Fruit fly (Drosophila melanogaster) whole organism, embryonic: ENCODE measurements around the gene CG33181.

ENCODE experiments used
- BEAF-32 ChIP-seq: fragments of 200-800 bp; sonication (Bioruptor generic); optimal IDR thresholded peaks from 3 replicates; lab custom pipeline; 2017; ENCODE audit warnings: missing biosample characterization, missing genetic modification characterization, mild to moderate bottlenecking, moderate library complexity, missing genetic modification reagents
- BtbVII ChIP-seq: fragments of 200-800 bp; sonication (Bioruptor generic); optimal IDR thresholded peaks from 3 replicates; lab custom pipeline; 2017; ENCODE audit warnings: missing biosample characterization, mild to moderate bottlenecking, missing genetic modification characterization
- CG10366 ChIP-seq: fragments of 200-800 bp; sonication (Bioruptor generic); IDR thresholded peaks from 2 replicates; pipeline ENCODE4 v1.3.6; 2022; ENCODE audit warnings: missing biosample characterization, missing genetic modification characterization
- CG11093 ChIP-seq: fragments of 200-800 bp; sonication (Bioruptor generic); IDR thresholded peaks from 3 replicates; pipeline ENCODE4 v1.3.6; 2022; ENCODE audit warnings: missing biosample characterization, missing genetic modification characterization
- CG12155 ChIP-seq: fragments of 200-800 bp; sonication (Bioruptor generic); optimal IDR thresholded peaks from 3 replicates; lab custom pipeline; 2016; ENCODE audit warnings: missing biosample characterization, missing genetic modification characterization
- CG12659 ChIP-seq: fragments of 200-800 bp; sonication (Bioruptor generic); optimal IDR thresholded peaks from 3 replicates; lab custom pipeline; 2017; ENCODE audit warnings: mild to moderate bottlenecking, missing biosample characterization, missing genetic modification reagents, missing genetic modification characterization
- CG14050 ChIP-seq: fragments of 200-800 bp; sonication (Bioruptor generic); IDR thresholded peaks from 3 replicates; pipeline ENCODE4 v1.3.6; 2022; ENCODE audit warnings: missing biosample characterization, missing genetic modification characterization
- CG18476 ChIP-seq: fragments of 200-800 bp; sonication (Bioruptor generic); optimal IDR thresholded peaks from 2 replicates; lab custom pipeline; 2016; ENCODE audit warnings: missing biosample characterization, mild to moderate bottlenecking, missing genetic modification characterization
- CG18599 ChIP-seq: fragments of 200-800 bp; sonication (Bioruptor generic); optimal IDR thresholded peaks from 3 replicates; lab custom pipeline; 2017; ENCODE audit warnings: missing biosample characterization, missing genetic modification characterization, mild to moderate bottlenecking, moderate library complexity, missing genetic modification reagents
- CG2116 ChIP-seq: fragments of 200-800 bp; sonication (Bioruptor generic); optimal IDR thresholded peaks from 3 replicates; lab custom pipeline; 2018; ENCODE audit warnings: missing biosample characterization, mild to moderate bottlenecking, missing genetic modification characterization
- CG2129 ChIP-seq: fragments of 200-800 bp; sonication (Bioruptor generic); IDR thresholded peaks from 2 replicates; pipeline ENCODE4 v1.3.6; 2022; ENCODE audit warnings: missing biosample characterization, missing genetic modification characterization; ENCODE audit not compliant: partially characterized antibody
- CG3847 ChIP-seq: fragments of 200-800 bp; sonication (Bioruptor generic); IDR thresholded peaks from 2 replicates; pipeline ENCODE4 v1.3.6; 2022; ENCODE audit warnings: missing biosample characterization, missing genetic modification characterization
- CG3995 ChIP-seq: fragments of 200-800 bp; sonication (Bioruptor generic); optimal IDR thresholded peaks from 3 replicates; lab custom pipeline; 2016; ENCODE audit warnings: missing biosample characterization, missing genetic modification characterization
- CG4730 ChIP-seq: fragments of 200-800 bp; sonication (Bioruptor generic); IDR thresholded peaks from 2 replicates; pipeline ENCODE4 v1.3.6; 2022; ENCODE audit warnings: missing biosample characterization, missing genetic modification characterization
- CG5180 ChIP-seq: fragments of 200-800 bp; sonication (Bioruptor generic); optimal IDR thresholded peaks from 3 replicates; lab custom pipeline; 2017; ENCODE audit warnings: missing biosample characterization, missing genetic modification characterization, mild to moderate bottlenecking, moderate library complexity, missing genetic modification reagents
- CG6765 ChIP-seq: fragments of 200-800 bp; sonication (Bioruptor generic); optimal IDR thresholded peaks from 3 replicates; lab custom pipeline; 2017; ENCODE audit warnings: missing biosample characterization, mild to moderate bottlenecking, missing genetic modification characterization
- CG6813 ChIP-seq: fragments of 200-800 bp; sonication (Bioruptor generic); optimal IDR thresholded peaks from 2 replicates; lab custom pipeline; 2017; ENCODE audit warnings: missing biosample characterization, missing genetic modification characterization, mild to moderate bottlenecking, moderate library complexity, missing genetic modification reagents
- CG7839 ChIP-seq: fragments of 200-800 bp; sonication (Bioruptor generic); optimal IDR thresholded peaks from 3 replicates; lab custom pipeline; 2018; ENCODE audit warnings: missing biosample characterization, mild to moderate bottlenecking, missing genetic modification characterization, moderate library complexity
- CG9609 ChIP-seq: fragments of 200-800 bp; sonication (Bioruptor generic); optimal IDR thresholded peaks from 3 replicates; lab custom pipeline; 2016; ENCODE audit warnings: missing biosample characterization, missing genetic modification characterization
- D19B ChIP-seq: fragments of 200-800 bp; sonication (Bioruptor generic); optimal IDR thresholded peaks from 2 replicates; lab custom pipeline; 2017; ENCODE audit warnings: missing biosample characterization, mild to moderate bottlenecking, missing genetic modification characterization
- Fer1 ChIP-seq: fragments of 200-800 bp; sonication (Bioruptor generic); optimal IDR thresholded peaks from 2 replicates; lab custom pipeline; 2017; ENCODE audit warnings: missing biosample characterization, mild to moderate bottlenecking, missing genetic modification characterization
- HLH54F ChIP-seq: fragments of 200-800 bp; sonication (Bioruptor generic); optimal IDR thresholded peaks from 3 replicates; lab custom pipeline; 2016; ENCODE audit warnings: missing biosample characterization, missing genetic modification characterization
- HmgZ ChIP-seq: fragments of 200-800 bp; sonication (Bioruptor generic); optimal IDR thresholded peaks from 2 replicates; lab custom pipeline; 2018; ENCODE audit warnings: missing biosample characterization, mild to moderate bottlenecking, missing genetic modification characterization
- Lpt ChIP-seq: fragments of >200 bp; optimal IDR thresholded peaks from 2 replicates; lab custom pipeline; 2018; ENCODE audit warnings: missing biosample characterization, missing genetic modification characterization
- Mes4 ChIP-seq: fragments of 200-800 bp; sonication (Bioruptor generic); optimal IDR thresholded peaks from 2 replicates; lab custom pipeline; 2016; ENCODE audit warnings: missing biosample characterization, missing genetic modification characterization
- Myb ChIP-seq: fragments of 200-800 bp; sonication (Bioruptor generic); optimal IDR thresholded peaks from 2 replicates; lab custom pipeline; 2016; ENCODE audit warnings: missing biosample characterization, missing genetic modification characterization
- NK7.1 ChIP-seq: fragments of 200-800 bp; sonication (Bioruptor generic); optimal IDR thresholded peaks from 3 replicates; lab custom pipeline; 2016; ENCODE audit warnings: missing biosample characterization, missing genetic modification characterization
- Optix ChIP-seq: fragments of 200-800 bp; sonication (Bioruptor generic); IDR thresholded peaks from 3 replicates; pipeline ENCODE4 v1.3.6; 2022; ENCODE audit warnings: missing biosample characterization, missing genetic modification characterization
- Stat92E ChIP-seq, 3 experiments: fragments of >200 bp in 2 of 3; fragments of 200-800 bp in 1 of 3; sonication (Bioruptor generic) in 1 of 3; optimal IDR thresholded peaks; 2 replicates each; lab custom pipeline; 2017 to 2019; ENCODE audit warnings: missing biosample characterization in 3 of 3, missing genetic modification characterization in 3 of 3, mild to moderate bottlenecking in 1 of 3, moderate library complexity in 1 of 3
- Xrp1 ChIP-seq: fragments of 200-800 bp; sonication (Bioruptor generic); IDR thresholded peaks from 2 replicates; pipeline ENCODE4 v1.3.6; 2022; ENCODE audit warnings: missing biosample characterization, missing genetic modification characterization
- br ChIP-seq: fragments of >200 bp; optimal IDR thresholded peaks from 2 replicates; lab custom pipeline; 2017
- cas ChIP-seq: fragments of 200-800 bp; sonication (Bioruptor generic); IDR thresholded peaks from 2 replicates; pipeline ENCODE4 v1.3.6; 2022; ENCODE audit warnings: missing biosample characterization, missing genetic modification characterization
- chinmo ChIP-seq: fragments of 200-800 bp; sonication (Bioruptor generic); IDR thresholded peaks from 4 replicates; pipeline ENCODE4 v1.3.6; 2022; ENCODE audit warnings: missing biosample characterization, missing genetic modification characterization; ENCODE audit not compliant: partially characterized antibody
- chm ChIP-seq: fragments of 200-800 bp; sonication (Bioruptor generic); IDR thresholded peaks from 2 replicates; pipeline ENCODE4 v1.3.6; 2022; ENCODE audit warnings: missing biosample characterization, missing genetic modification characterization
- ci ChIP-seq: fragments of 200-800 bp; sonication (Bioruptor generic); IDR thresholded peaks from 3 replicates; pipeline ENCODE4 v1.3.6; 2022; ENCODE audit warnings: missing biosample characterization, missing genetic modification characterization
- cwo ChIP-seq: fragments of 200-800 bp; sonication (Bioruptor generic); optimal IDR thresholded peaks from 3 replicates; lab custom pipeline; 2017; ENCODE audit warnings: missing biosample characterization, missing genetic modification characterization, mild to moderate bottlenecking, moderate library complexity, missing genetic modification reagents
- dm ChIP-seq: fragments of 200-800 bp; sonication (Bioruptor generic); optimal IDR thresholded peaks from 3 replicates; lab custom pipeline; 2016; ENCODE audit warnings: missing biosample characterization, missing genetic modification characterization
- dmrt99B ChIP-seq: fragments of 200-800 bp; sonication (Bioruptor generic); optimal IDR thresholded peaks from 2 replicates; lab custom pipeline; 2018; ENCODE audit warnings: missing biosample characterization, mild to moderate bottlenecking, missing genetic modification characterization, moderate library complexity
- gem ChIP-seq: fragments of 200-800 bp; sonication (Bioruptor generic); optimal IDR thresholded peaks from 2 replicates; lab custom pipeline; 2019; ENCODE audit warnings: missing biosample characterization, mild to moderate bottlenecking, missing genetic modification characterization, moderate library complexity
- gt ChIP-seq: fragments of 200-800 bp; sonication (Bioruptor generic); IDR thresholded peaks from 2 replicates; pipeline ENCODE4 v1.3.6; 2022; ENCODE audit warnings: missing biosample characterization, missing genetic modification characterization
- hbn ChIP-seq: fragments of 200-800 bp; sonication (Bioruptor generic); IDR thresholded peaks from 2 replicates; pipeline ENCODE4 v1.3.6; 2022; ENCODE audit warnings: missing biosample characterization, missing genetic modification characterization; ENCODE audit not compliant: partially characterized antibody
- insv ChIP-seq, 2 experiments: fragments of 200-800 bp; sonication (Bioruptor generic); optimal IDR thresholded peaks; 3 replicates each; lab custom pipeline; 2016 to 2018; ENCODE audit warnings: missing biosample characterization in 2 of 2, missing genetic modification characterization in 2 of 2
- jigr1 ChIP-seq: fragments of 200-800 bp; sonication (Bioruptor generic); IDR thresholded peaks from 3 replicates; pipeline ENCODE4 v1.3.6; 2022; ENCODE audit warnings: missing biosample characterization, missing genetic modification characterization
- lbe ChIP-seq: fragments of 200-800 bp; sonication (Bioruptor generic); optimal IDR thresholded peaks from 2 replicates; lab custom pipeline; 2016; ENCODE audit warnings: missing biosample characterization, mild to moderate bottlenecking, missing genetic modification characterization
- mld ChIP-seq: fragments of 200-800 bp; sonication (Bioruptor generic); IDR thresholded peaks from 3 replicates; pipeline ENCODE4 v1.3.6; 2022; ENCODE audit warnings: missing biosample characterization, missing genetic modification characterization; ENCODE audit not compliant: partially characterized antibody
- onecut ChIP-seq: fragments of 200-800 bp; sonication (Bioruptor generic); IDR thresholded peaks from 2 replicates; pipeline ENCODE4 v1.3.6; 2022; ENCODE audit warnings: missing biosample characterization, missing genetic modification characterization
- pfk ChIP-seq: fragments of 200-800 bp; sonication (Bioruptor generic); optimal IDR thresholded peaks from 2 replicates; lab custom pipeline; 2018; ENCODE audit warnings: missing biosample characterization, mild to moderate bottlenecking, missing genetic modification characterization, moderate library complexity
- pum ChIP-seq: fragments of 200-800 bp; sonication (Bioruptor generic); optimal IDR thresholded peaks from 2 replicates; lab custom pipeline; 2016; ENCODE audit warnings: missing biosample characterization, missing genetic modification characterization
- so ChIP-seq: fragments of 200-800 bp; sonication (Bioruptor generic); IDR thresholded peaks from 3 replicates; pipeline ENCODE4 v1.3.6; 2022; ENCODE audit warnings: missing biosample characterization, missing genetic modification characterization
- vvl ChIP-seq: fragments of 200-800 bp; sonication (Bioruptor generic); IDR thresholded peaks from 2 replicates; pipeline ENCODE4 v1.3.6; 2022; ENCODE audit warnings: missing biosample characterization, missing genetic modification characterization
- z ChIP-seq: fragments of 200-800 bp; sonication (Bioruptor generic); IDR thresholded peaks from 3 replicates; pipeline ENCODE4 v1.3.6; 2022; ENCODE audit warnings: missing biosample characterization, missing genetic modification characterization

The CG33181 gene

DNA sequence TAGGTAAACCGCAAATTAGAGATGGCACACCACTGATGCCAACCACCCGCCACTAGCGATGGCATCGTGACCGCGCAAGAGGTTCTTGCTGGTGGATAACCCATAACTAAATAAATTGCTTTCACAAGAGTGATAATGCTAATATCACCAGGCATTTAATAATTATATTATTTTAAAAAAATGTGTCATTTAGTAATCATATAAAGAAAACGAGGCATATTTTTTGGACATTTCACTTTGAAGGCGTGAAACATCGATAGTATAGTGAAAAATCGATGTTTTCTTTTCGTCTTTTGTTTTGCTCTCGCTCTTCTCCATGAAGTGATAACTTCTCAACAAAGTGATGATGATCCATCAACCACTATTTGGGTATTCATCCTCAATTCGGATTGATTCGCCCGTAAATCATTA lies 69.6 kb downstream of the CG33181 start, which contains the start of gene IntS4 (continued):
- TF ChIP-seq Stat92E (GFP tag; optimal IDR thresholded peaks at IDR 0.05; lab: Kevin White, UChicago) (peak in 1 of 3 experiments; percentile 39), CG18476 (GFP tag; lab: Kevin White, UChicago) (peak; percentile 44), hbn (GFP tag; lab: Robert Waterston, UW) (peak; percentile 96), onecut (GFP tag; lab: Robert Waterston, UW) (peak; percentile 57), CG3847 (GFP tag; lab: Robert Waterston, UW) (peak; percentile 59), D19B (GFP tag; lab: Kevin White, UChicago) (no peak), CG5180 (GFP tag; lab: Kevin White, UChicago) (no peak), Lpt (GFP tag; lab: Kevin White, UChicago) (no peak), Optix (GFP tag; lab: Robert Waterston, UW) (no peak), br (lab: Kevin White, UChicago) (no peak), CG6813 (GFP tag; lab: Kevin White, UChicago) (no peak), so (GFP tag; lab: Robert Waterston, UW) (no peak), pfk (GFP tag; lab: Kevin White, UChicago) (no peak), pum (peak; percentile 8), jigr1 (GFP tag; lab: Robert Waterston, UW) (no peak), CG10366 (GFP tag; lab: Robert Waterston, UW) (peak; percentile 59), z (no peak), vvl (0 out of 2 replicates have a peak, but pooled peaks have one; percentile 50), Myb (GFP tag; lab: Kevin White, UChicago) (peak; percentile 0), BtbVII (GFP tag; lab: Kevin White, UChicago) (peak; percentile 17), Xrp1 (GFP tag; lab: Robert Waterston, UW) (peak; percentile 62), Mes4 (GFP tag; lab: Kevin White, UChicago) (no peak), ci (GFP tag; lab: Robert Waterston, UW) (no peak), CG9609 (GFP tag; lab: Kevin White, UChicago) (peak; percentile 2), insv (GFP tag; optimal IDR thresholded peaks at IDR 0.05; lab: Kevin White, UChicago) (peak in 1 of 2 experiments; percentile 31), chm (GFP tag; lab: Robert Waterston, UW) (no peak), lbe (peak; percentile 75), CG12155 (GFP tag; lab: Kevin White, UChicago) (peak; percentile 65), CG2129 (peak; percentile 89), dmrt99B (tag; lab: Kevin White, UChicago) (no peak), CG2116 (peak; percentile 71), CG18599 (no peak), chinmo (GFP tag; lab: Robert Waterston, UW) (0 out of 4 replicates have a peak, but pooled peaks have one; percentile 3), CG6765 (GFP tag; lab: Kevin White, UChicago) (no peak), Fer1 (peak; percentile 73), CG4730 (peak; percentile 38; the same call in 1 of the 2 replicates), gem (peak; percentile 77), CG11093 (GFP tag; lab: Robert Waterston, UW) (no peak), CG3995 (peak; percentile 66), mld (GFP tag; lab: Robert Waterston, UW) (peak; percentile 63; the same call in 2 of the 3 replicates), CG14050 (GFP tag; lab: Robert Waterston, UW) (no peak), CG7839 (tag; lab: Kevin White, UChicago) (no peak), NK7.1 (GFP tag; lab: Kevin White, UChicago) (no peak), HmgZ (tag; lab: Kevin White, UChicago) (peak; percentile 82), CG12659 (GFP tag; lab: Kevin White, UChicago) (peak; percentile 65), HLH54F (no peak), BEAF-32 (GFP tag; lab: Kevin White, UChicago) (peak; percentile 94), gt (GFP tag; lab: Robert Waterston, UW) (no peak), dm (GFP tag; lab: Kevin White, UChicago) (peak; percentile 7), cwo (GFP tag; lab: Kevin White, UChicago) (peak; percentile 37), cas (GFP tag; lab: Robert Waterston, UW) (peak; percentile 56; the same call in 1 of the 2 replicates)
